Worm (Caenorhabditis elegans) whole organism, late embryonic: ENCODE results near the gene ZK1086.2.

Source experiments
- C08G9.2 ChIP-seq: sonication (generic microtip); optimal IDR thresholded peaks from 2 replicates; lab custom pipeline; 2016; ENCODE audit warnings: mild to moderate bottlenecking, missing genetic modification characterization, moderate library complexity, missing compliant biosample characterization
- F13H6.1 ChIP-seq: sonication (generic microtip); optimal IDR thresholded peaks from 2 replicates; lab custom pipeline; 2016; ENCODE audit warnings: missing genetic modification characterization, missing compliant biosample characterization
- K02D7.2 ChIP-seq: sonication (generic microtip); optimal IDR thresholded peaks from 2 replicates; lab custom pipeline; 2017; ENCODE audit warnings: mild to moderate bottlenecking, missing genetic modification characterization, missing compliant biosample characterization
- K09A11.1 ChIP-seq: sonication (generic microtip); optimal IDR thresholded peaks from 2 replicates; lab custom pipeline; 2017; ENCODE audit warnings: antibody characterized with exemption, mild to moderate bottlenecking, missing genetic modification characterization, missing compliant biosample characterization; ENCODE audit not compliant: insufficient read depth
- Y22D7AL.16 ChIP-seq: sonication (generic microtip); optimal IDR thresholded peaks from 2 replicates; lab custom pipeline; 2016; ENCODE audit warnings: missing genetic modification characterization, missing compliant biosample characterization
- ceh-19 ChIP-seq: fragments of 200-800 bp; sonication (Bioruptor generic); optimal IDR thresholded peaks from 2 replicates; lab custom pipeline; 2018; ENCODE audit warnings: mild to moderate bottlenecking, missing genetic modification characterization, missing compliant biosample characterization
- ceh-2 ChIP-seq: sonication (generic microtip); optimal IDR thresholded peaks from 2 replicates; lab custom pipeline; 2016; ENCODE audit warnings: missing genotype, missing genetic modification characterization, missing compliant biosample characterization
- ceh-22 ChIP-seq: sonication (generic microtip); optimal IDR thresholded peaks from 2 replicates; lab custom pipeline; 2017; ENCODE audit warnings: missing biosample characterization, missing genetic modification characterization
- ceh-24 ChIP-seq: sonication (generic microtip); optimal IDR thresholded peaks from 2 replicates; lab custom pipeline; 2016; ENCODE audit warnings: mild to moderate bottlenecking, missing genetic modification characterization, missing compliant biosample characterization
- ceh-31 ChIP-seq: sonication (generic microtip); optimal IDR thresholded peaks from 2 replicates; lab custom pipeline; 2016; ENCODE audit warnings: missing genetic modification characterization, missing compliant biosample characterization
- ceh-34 ChIP-seq: sonication (generic microtip); optimal IDR thresholded peaks from 2 replicates; lab custom pipeline; 2016; ENCODE audit warnings: mild to moderate bottlenecking, missing genetic modification characterization, missing compliant biosample characterization
- ceh-45 ChIP-seq: fragments of 200-800 bp; sonication (Bioruptor generic); IDR thresholded peaks from 2 replicates; pipeline ENCODE4 v1.3.6; 2022; ENCODE audit warnings: missing genetic modification reagents, missing genetic modification characterization, missing compliant biosample characterization
- ceh-6 ChIP-seq: fragments of 200-800 bp; sonication (Bioruptor generic); optimal IDR thresholded peaks from 2 replicates; lab custom pipeline; 2018; ENCODE audit warnings: mild to moderate bottlenecking, missing genetic modification characterization, missing compliant biosample characterization
- ceh-9 ChIP-seq: sonication (generic microtip); optimal IDR thresholded peaks from 2 replicates; lab custom pipeline; 2016; ENCODE audit warnings: mild to moderate bottlenecking, missing genetic modification characterization, inconsistent platforms, missing compliant biosample characterization
- che-1 ChIP-seq: sonication (generic microtip); optimal IDR thresholded peaks from 2 replicates; lab custom pipeline; 2016; ENCODE audit warnings: mild to moderate bottlenecking, missing genetic modification characterization, missing compliant biosample characterization
- dve-1 ChIP-seq: sonication (generic microtip); optimal IDR thresholded peaks from 2 replicates; lab custom pipeline; 2017; ENCODE audit warnings: antibody characterized with exemption, mild to moderate bottlenecking, missing genetic modification characterization, missing compliant biosample characterization
- elt-2 ChIP-seq: sonication (generic microtip); optimal IDR thresholded peaks from 2 replicates; lab custom pipeline; 2016; ENCODE audit warnings: missing genetic modification reagents, missing genetic modification characterization, missing compliant biosample characterization
- elt-4 ChIP-seq: sonication (generic microtip); optimal IDR thresholded peaks from 2 replicates; lab custom pipeline; 2016; ENCODE audit warnings: missing genetic modification characterization, missing compliant biosample characterization
- fax-1 ChIP-seq: sonication (generic microtip); optimal IDR thresholded peaks from 2 replicates; lab custom pipeline; 2016; ENCODE audit warnings: missing genotype, missing genetic modification characterization, missing compliant biosample characterization
- fkh-10 ChIP-seq: fragments of 150-350 bp; optimal IDR thresholded peaks from 2 replicates; lab custom pipeline; 2014; ENCODE audit warnings: missing biosample characterization, missing genetic modification reagents, missing genetic modification characterization
- hlh-6 ChIP-seq: sonication (generic microtip); optimal IDR thresholded peaks from 2 replicates; lab custom pipeline; 2016; ENCODE audit warnings: missing genotype, missing genetic modification characterization, missing compliant biosample characterization
- nfya-1 ChIP-seq: sonication (generic microtip); optimal IDR thresholded peaks from 2 replicates; lab custom pipeline; 2017; ENCODE audit warnings: missing genetic modification characterization, mild to moderate bottlenecking, missing compliant biosample characterization, antibody characterized with exemption, moderate library complexity
- nhr-11 ChIP-seq: fragments of 150-350 bp; optimal IDR thresholded peaks from 2 replicates; lab custom pipeline; 2014; ENCODE audit warnings: missing biosample characterization, missing genetic modification characterization
- nhr-232 ChIP-seq: sonication (generic microtip); optimal IDR thresholded peaks from 2 replicates; lab custom pipeline; 2016; ENCODE audit warnings: missing genetic modification characterization, missing compliant biosample characterization
- npax-4 ChIP-seq: sonication (generic microtip); optimal IDR thresholded peaks from 2 replicates; lab custom pipeline; 2016; ENCODE audit warnings: missing genetic modification characterization, missing compliant biosample characterization
- odd-2 ChIP-seq: sonication (generic microtip); optimal IDR thresholded peaks from 2 replicates; lab custom pipeline; 2017; ENCODE audit warnings: antibody characterized with exemption, mild to moderate bottlenecking, missing genetic modification characterization, missing compliant biosample characterization
- pag-3 ChIP-seq: sonication (generic microtip); optimal IDR thresholded peaks from 2 replicates; lab custom pipeline; 2016; ENCODE audit warnings: missing compliant biosample characterization, missing genetic modification characterization, borderline replicate concordance
- pat-9 ChIP-seq: fragments of 200-800 bp; sonication (Bioruptor generic); optimal IDR thresholded peaks from 2 replicates; lab custom pipeline; 2018; ENCODE audit warnings: mild to moderate bottlenecking, missing genetic modification characterization, moderate library complexity, missing compliant biosample characterization
- pha-2 ChIP-seq: sonication (generic microtip); optimal IDR thresholded peaks from 2 replicates; lab custom pipeline; 2017; ENCODE audit warnings: mild to moderate bottlenecking, missing genetic modification characterization, missing compliant biosample characterization
- pqm-1 ChIP-seq: sonication (generic microtip); optimal IDR thresholded peaks from 2 replicates; lab custom pipeline; 2016; ENCODE audit warnings: missing genetic modification characterization, missing compliant biosample characterization
- pros-1 ChIP-seq: fragments of 150-350 bp; optimal IDR thresholded peaks from 2 replicates; lab custom pipeline; 2014; ENCODE audit warnings: missing biosample characterization, missing genetic modification reagents, missing genetic modification characterization
- ref-2 ChIP-seq: sonication (generic microtip); optimal IDR thresholded peaks from 2 replicates; lab custom pipeline; 2016; ENCODE audit warnings: missing genetic modification characterization, missing compliant biosample characterization
- sox-4 ChIP-seq: sonication (generic microtip); optimal IDR thresholded peaks from 2 replicates; lab custom pipeline; 2017; ENCODE audit warnings: mild to moderate bottlenecking, missing genetic modification characterization, inconsistent platforms, missing compliant biosample characterization
- syd-9 ChIP-seq: sonication (generic microtip); optimal IDR thresholded peaks from 2 replicates; lab custom pipeline; 2016; ENCODE audit warnings: mild to moderate bottlenecking, missing genetic modification characterization, moderate library complexity, missing compliant biosample characterization
- tbx-2 ChIP-seq: sonication (generic microtip); optimal IDR thresholded peaks from 2 replicates; lab custom pipeline; 2016; ENCODE audit warnings: missing genetic modification characterization, missing compliant biosample characterization
- tbx-7 ChIP-seq: sonication (generic microtip); optimal IDR thresholded peaks from 2 replicates; lab custom pipeline; 2016; ENCODE audit warnings: missing genotype, missing genetic modification characterization, missing compliant biosample characterization
- unc-3 ChIP-seq, 2 experiments: fragments of 200-800 bp in 1 of 2; sonication (Bioruptor generic) in 1 of 2; sonication (generic microtip) in 1 of 2; conservative IDR thresholded peaks in 1 of 2; optimal IDR thresholded peaks in 1 of 2; 2 replicates each; pipeline versions ENCODE4 v1.3.6 to Lab custom; 2016 to 2022; ENCODE audit warnings: missing compliant biosample characterization in 2 of 2, missing genetic modification characterization in 2 of 2, missing genetic modification reagents in 1 of 2

ZK1086.2 gene

DNA sequence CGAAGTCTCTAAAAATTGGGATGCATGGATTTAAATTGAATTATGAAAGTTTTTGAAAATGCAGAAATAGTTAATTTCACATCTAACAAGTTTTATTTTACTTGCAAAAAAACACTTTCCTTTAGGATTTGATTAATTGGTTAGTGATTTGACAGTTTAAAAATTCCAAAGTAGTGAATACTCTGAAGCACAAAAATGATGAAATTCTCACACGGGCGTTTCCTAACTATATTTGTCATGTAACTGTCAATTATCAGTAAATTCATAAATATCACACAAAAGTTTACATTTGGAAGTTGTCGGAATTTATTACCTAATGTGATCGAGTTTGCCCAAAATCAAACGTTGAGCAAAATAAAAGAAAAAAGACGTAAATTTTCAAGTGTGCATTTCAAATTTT, 17.7 kb upstream of the ZK1086.2 start:
- TF ChIP-seq unc-3 (GFP tag; conservative IDR thresholded peaks at IDR 0.05; lab: Robert Waterston, UW) (no peak), unc-3 (tag; optimal IDR thresholded peaks at IDR 0.05; lab: Kevin White, UChicago) (no peak), ref-2 (tag; lab: Kevin White, UChicago) (no peak), ceh-6 (no peak), Y22D7AL.16 (tag; lab: Kevin White, UChicago) (no peak), elt-4 (tag; lab: Kevin White, UChicago) (no peak), ceh-9 (tag; lab: Kevin White, UChicago) (no peak), che-1 (tag; lab: Kevin White, UChicago) (no peak)

DNA sequence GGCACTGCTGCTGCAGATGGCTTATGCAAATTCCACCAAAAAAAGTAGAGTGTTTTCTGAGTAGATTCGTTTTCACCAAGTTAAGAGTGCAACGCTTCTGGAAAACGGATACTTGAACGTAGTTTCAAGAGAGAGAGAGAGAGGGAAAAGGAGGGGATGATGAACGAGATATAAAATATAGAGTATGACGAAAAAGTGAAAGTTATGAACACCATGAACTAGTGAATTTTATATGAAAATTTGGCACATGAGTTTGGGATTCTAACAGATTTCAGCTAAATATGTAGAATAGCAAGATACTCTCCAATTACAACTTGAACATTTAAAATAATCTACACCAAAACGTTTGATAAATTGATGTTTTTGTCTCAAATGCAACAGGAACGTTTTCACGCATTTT, 16.3 kb upstream of the ZK1086.2 start, which contains the start of gene obr-3:
Gene obr-3, minus strand, starts transcription at position 101 of the 400 bp plus-strand sequence.
- no peak for TF ChIP-seq syd-9
- no peak for TF ChIP-seq tbx-2 (tag; lab: Kevin White, UChicago)
- TF ChIP-seq ceh-19 (GFP tag; lab: Kevin White, UChicago), result no peak
- TF ChIP-seq K02D7.2 (tag; lab: Kevin White, UChicago), result no peak
- no peak for TF ChIP-seq pros-1 (tag; lab: Kevin White, UChicago)
- TF ChIP-seq, all 69 proteins: peak for 0

DNA sequence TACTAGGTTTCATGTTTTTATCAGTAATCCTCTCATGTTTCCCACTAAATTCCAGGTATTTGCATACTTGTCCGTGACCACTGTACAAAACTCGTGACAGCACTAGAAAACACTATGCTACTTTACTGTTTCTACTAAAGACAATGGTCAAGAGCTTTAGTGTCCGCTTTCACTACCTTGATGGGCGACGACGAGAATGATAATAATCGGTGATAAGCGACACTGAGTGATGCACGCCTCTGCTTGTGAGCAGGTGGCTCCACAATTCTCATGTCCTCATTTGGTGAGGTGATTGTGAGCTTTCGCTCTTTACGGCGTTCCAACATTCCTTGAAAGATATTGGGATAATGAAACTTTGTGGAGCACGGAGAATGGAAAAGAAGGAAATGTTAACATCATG, 9.8 kb upstream of the ZK1086.2 start:
- no peak for TF ChIP-seq fkh-10 (GFP tag; lab: Kevin White, UChicago)
- TF ChIP-seq F13H6.1 (tag; lab: Kevin White, UChicago), result no peak
- TF ChIP-seq tbx-7 (tag; lab: Kevin White, UChicago), result no peak
- TF ChIP-seq nhr-11, result no peak
- TF ChIP-seq unc-3 (GFP tag; conservative IDR thresholded peaks at IDR 0.05; lab: Robert Waterston, UW), result no peak
- TF ChIP-seq unc-3 (tag; optimal IDR thresholded peaks at IDR 0.05; lab: Kevin White, UChicago), result no peak
- no peak for TF ChIP-seq ceh-2 (tag; lab: Kevin White, UChicago)
- no peak for TF ChIP-seq nhr-232
- no peak for TF ChIP-seq pqm-1
- no peak for TF ChIP-seq elt-2 (tag; lab: Kevin White, UChicago)
- TF ChIP-seq dve-1 (tag; lab: Kevin White, UChicago), result no peak
- no peak for TF ChIP-seq ceh-22 (tag; lab: Kevin White, UChicago)
- no peak for TF ChIP-seq ceh-45 (GFP tag; lab: Robert Waterston, UW)
- no peak for TF ChIP-seq odd-2 (tag; lab: Kevin White, UChicago)
- no peak for TF ChIP-seq K02D7.2 (tag; lab: Kevin White, UChicago)

DNA sequence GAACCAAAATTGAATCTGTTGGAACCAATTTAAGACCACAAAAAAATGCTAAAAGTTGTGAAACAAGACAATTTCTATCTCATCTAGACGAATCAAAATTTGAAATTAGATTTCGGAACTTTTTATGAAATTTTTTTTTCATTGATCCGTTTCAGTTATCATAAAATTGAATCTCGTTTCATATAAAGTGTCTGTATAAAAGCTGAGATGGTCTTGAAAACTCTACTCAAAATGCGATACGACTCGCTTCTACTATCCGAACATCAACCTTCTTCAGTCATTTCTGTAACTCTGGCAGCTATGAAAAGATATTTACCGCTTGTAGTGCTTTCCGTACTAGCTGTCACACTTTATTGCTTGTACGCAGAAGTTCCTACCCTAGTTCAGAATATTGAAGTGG, 2.9 kb downstream of the ZK1086.2 start, which contains the start of gene ZK1086.3:
Gene ZK1086.3, plus strand, starts transcription at position 301 of the 400 bp plus-strand sequence.
- TF ChIP-seq hlh-6 (tag; lab: Kevin White, UChicago) (no peak), ceh-24 (no peak), nfya-1 (no peak), Y22D7AL.16 (tag; lab: Kevin White, UChicago) (no peak), ref-2 (tag; lab: Kevin White, UChicago) (no peak), fax-1 (tag; lab: Kevin White, UChicago) (no peak), ceh-9 (tag; lab: Kevin White, UChicago) (no peak), ceh-2 (tag; lab: Kevin White, UChicago) (no peak), pat-9 (tag; lab: Kevin White, UChicago) (no peak), ceh-34 (tag; lab: Kevin White, UChicago) (no peak)
- TF ChIP-seq, all 69 proteins: peak for 0

DNA sequence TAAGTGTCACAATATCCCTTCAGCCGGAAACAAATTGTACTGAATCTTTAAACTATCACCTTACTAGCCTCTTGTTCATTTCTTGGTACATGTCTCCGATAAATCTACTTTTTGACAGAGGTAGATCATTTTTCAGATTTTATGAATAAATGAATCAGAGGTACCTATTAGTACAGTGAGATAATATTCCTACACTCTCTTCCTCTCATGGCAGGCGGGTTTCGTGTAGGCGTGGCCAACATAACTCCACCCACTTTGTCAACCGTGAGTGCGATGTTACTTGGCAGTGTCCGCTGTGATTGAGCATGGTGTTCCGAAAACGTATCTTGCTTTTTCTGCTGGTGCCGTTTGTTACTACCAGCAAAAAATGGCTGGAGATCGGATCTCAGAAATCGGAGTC, 8.2 kb downstream of the ZK1086.2 start, which contains the start of gene F55F3.4:
Gene F55F3.4, plus strand, starts transcription at position 301 of the 400 bp plus-strand sequence.
- TF ChIP-seq pag-3 (tag; lab: Kevin White, UChicago) (no peak), sox-4 (tag; lab: Kevin White, UChicago) (no peak), ceh-22 (tag; lab: Kevin White, UChicago) (no peak), pros-1 (tag; lab: Kevin White, UChicago) (no peak), F13H6.1 (tag; lab: Kevin White, UChicago) (no peak), unc-3 (GFP tag; conservative IDR thresholded peaks at IDR 0.05; lab: Robert Waterston, UW) (no peak), unc-3 (tag; optimal IDR thresholded peaks at IDR 0.05; lab: Kevin White, UChicago) (no peak), npax-4 (no peak), ceh-31 (tag; lab: Kevin White, UChicago) (no peak), ceh-6 (no peak), C08G9.2 (tag; lab: Kevin White, UChicago) (no peak), pha-2 (tag; lab: Kevin White, UChicago) (no peak), K09A11.1 (tag; lab: Kevin White, UChicago) (no peak), ceh-19 (GFP tag; lab: Kevin White, UChicago) (no peak), ceh-2 (tag; lab: Kevin White, UChicago) (no peak)
